Worm (Caenorhabditis elegans) whole organism, L4 larva: Measurements from ENCODE around the gene F54C9.14.

Experiments
- F44E2.7 ChIP-seq: fragments of 200-800 bp; sonication (Bioruptor generic); IDR thresholded peaks from 2 replicates; pipeline ENCODE4 v2.1.2; 2022; ENCODE audit warnings: missing genetic modification characterization, missing compliant biosample characterization
- F49E8.2 ChIP-seq: sonication (generic microtip); optimal IDR thresholded peaks from 2 replicates; lab custom pipeline; 2016; ENCODE audit warnings: missing compliant biosample characterization, mild to moderate bottlenecking, missing genetic modification characterization, borderline replicate concordance
- T26A8.4 ChIP-seq: fragments of 200-800 bp; sonication (Bioruptor generic); IDR thresholded peaks from 2 replicates; pipeline ENCODE4 v1.3.6; 2022; ENCODE audit warnings: missing genetic modification characterization, missing compliant biosample characterization
- Y75B8A.6 ChIP-seq: fragments of 200-800 bp; sonication (Bioruptor generic); IDR thresholded peaks from 2 replicates; pipeline ENCODE4 v1.3.6; 2022; ENCODE audit warnings: missing genetic modification reagents, missing genetic modification characterization, missing compliant biosample characterization
- aha-1 ChIP-seq: fragments of 150-350 bp; peaks from one replicate; lab custom pipeline; 2014; ENCODE audit warnings: missing biosample characterization, missing genetic modification characterization
- ceh-28 ChIP-seq: fragments of 150-350 bp; optimal IDR thresholded peaks from 2 replicates; lab custom pipeline; 2014; ENCODE audit warnings: missing biosample characterization, missing genetic modification reagents, missing genetic modification characterization
- ceh-62 ChIP-seq: sonication (generic microtip); optimal IDR thresholded peaks from 2 replicates; lab custom pipeline; 2017; ENCODE audit warnings: missing biosample characterization, missing genetic modification characterization
- ces-1 ChIP-seq: fragments of 150-350 bp; sonication (generic microtip); optimal IDR thresholded peaks from 4 replicates; lab custom pipeline; 2014; ENCODE audit warnings: missing biosample characterization, missing genetic modification reagents, missing genetic modification characterization
- cey-2 ChIP-seq: sonication (generic microtip); optimal IDR thresholded peaks from 3 replicates; lab custom pipeline; 2017; ENCODE audit warnings: missing genetic modification characterization, mild to moderate bottlenecking, missing compliant biosample characterization, antibody characterized with exemption, borderline replicate concordance; ENCODE audit not compliant: insufficient read depth
- daf-16 ChIP-seq, 3 experiments: sonication (generic microtip); optimal IDR thresholded peaks; 2 replicates each; lab custom pipeline; 2016 to 2017; ENCODE audit warnings: missing genetic modification characterization in 3 of 3, missing genetic modification reagents in 3 of 3, mild to moderate bottlenecking in 2 of 3, missing compliant biosample characterization in 2 of 3, missing biosample characterization in 1 of 3, moderate library complexity in 1 of 3
- daf-19 ChIP-seq: fragments of 200-800 bp; sonication (Bioruptor generic); conservative IDR thresholded peaks from 2 replicates; pipeline ENCODE4 v1.3.6; 2022; ENCODE audit warnings: missing genetic modification characterization, missing compliant biosample characterization
- daf-8 ChIP-seq: fragments of 200-800 bp; sonication (Bioruptor generic); IDR thresholded peaks from 2 replicates; pipeline ENCODE4 v1.3.6; 2022; ENCODE audit warnings: missing genetic modification characterization, missing compliant biosample characterization
- dmd-6 ChIP-seq: fragments of 200-800 bp; sonication (Bioruptor generic); IDR thresholded peaks from 2 replicates; pipeline ENCODE4 v1.3.6; 2022; ENCODE audit warnings: missing genetic modification reagents, missing genetic modification characterization, missing compliant biosample characterization
- duxl-1 ChIP-seq: sonication (generic microtip); optimal IDR thresholded peaks from 2 replicates; lab custom pipeline; 2016; ENCODE audit warnings: mild to moderate bottlenecking, missing genetic modification characterization, moderate library complexity, missing compliant biosample characterization; ENCODE audit not compliant: poor library complexity
- dve-1 ChIP-seq: sonication (generic microtip); optimal IDR thresholded peaks from 2 replicates; lab custom pipeline; 2017; ENCODE audit warnings: antibody characterized with exemption, mild to moderate bottlenecking, missing genetic modification characterization, missing compliant biosample characterization; ENCODE audit not compliant: insufficient read depth
- egl-43 ChIP-seq: fragments of 200-800 bp; sonication (Bioruptor generic); IDR thresholded peaks from 2 replicates; pipeline ENCODE4 v1.3.6; 2022; ENCODE audit warnings: missing genetic modification reagents, missing genetic modification characterization, missing compliant biosample characterization
- fkh-10 ChIP-seq: fragments of 150-350 bp; optimal IDR thresholded peaks from 2 replicates; lab custom pipeline; 2014; ENCODE audit warnings: missing biosample characterization, missing genetic modification reagents, missing genetic modification characterization
- fos-1 ChIP-seq: fragments of 150-350 bp; optimal IDR thresholded peaks from 2 replicates; lab custom pipeline; 2014; ENCODE audit warnings: missing biosample characterization, missing genetic modification characterization
- hlh-30 ChIP-seq: sonication (generic microtip); optimal IDR thresholded peaks from 2 replicates; lab custom pipeline; 2017; ENCODE audit warnings: antibody characterized with exemption, mild to moderate bottlenecking, missing genetic modification characterization, missing compliant biosample characterization; ENCODE audit not compliant: insufficient read depth
- hmg-1.1 ChIP-seq: fragments of 200-800 bp; sonication (Bioruptor generic); IDR thresholded peaks from 2 replicates; pipeline ENCODE4 v1.3.6; 2022; ENCODE audit warnings: missing genetic modification reagents, missing genetic modification characterization, missing compliant biosample characterization
- lim-7 ChIP-seq: fragments of 200-800 bp; sonication (Bioruptor generic); IDR thresholded peaks from 2 replicates; pipeline ENCODE4 v1.3.6; 2022; ENCODE audit warnings: missing genetic modification characterization, missing compliant biosample characterization
- lin-1 ChIP-seq: fragments of 200-800 bp; sonication (Bioruptor generic); IDR thresholded peaks from 2 replicates; pipeline ENCODE4 v1.3.6; 2022; ENCODE audit warnings: missing genetic modification reagents, missing genetic modification characterization, missing compliant biosample characterization
- lin-29 ChIP-seq: fragments of 200-800 bp; sonication (Bioruptor generic); IDR thresholded peaks from 2 replicates; pipeline ENCODE4 v1.3.6; 2022; ENCODE audit warnings: missing genetic modification reagents, missing genetic modification characterization, missing compliant biosample characterization
- madf-5 ChIP-seq, 2 experiments: fragments of 200-800 bp; sonication (Bioruptor generic); IDR thresholded peaks; 2 replicates each; pipeline ENCODE4 v1.3.6; 2022; ENCODE audit warnings: missing compliant biosample characterization in 2 of 2, missing genetic modification characterization in 2 of 2
- madf-9 ChIP-seq: fragments of 200-800 bp; sonication (Bioruptor generic); conservative IDR thresholded peaks from 2 replicates; pipeline ENCODE4 v1.3.6; 2022; ENCODE audit warnings: missing genetic modification reagents, missing genetic modification characterization, missing compliant biosample characterization
- mdl-1 ChIP-seq, 2 experiments: fragments of 150-350 bp in 1 of 2; sonication (generic microtip) in 1 of 2; optimal IDR thresholded peaks; 2 replicates each; lab custom pipeline; 2014 to 2017; ENCODE audit warnings: missing biosample characterization in 2 of 2, missing genetic modification characterization in 2 of 2
- mdt-29 ChIP-seq: fragments of 200-800 bp; sonication (Bioruptor generic); IDR thresholded peaks from 2 replicates; pipeline ENCODE4 v1.3.6; 2022; ENCODE audit warnings: missing genetic modification reagents, missing genetic modification characterization, missing compliant biosample characterization
- mes-2 ChIP-seq: sonication (generic microtip); optimal IDR thresholded peaks from 2 replicates; lab custom pipeline; 2016; ENCODE audit warnings: missing genotype, mild to moderate bottlenecking, missing genetic modification characterization, missing compliant biosample characterization; ENCODE audit not compliant: poor library complexity, severe bottlenecking
- mxl-3 ChIP-seq: fragments of 200-800 bp; sonication (Bioruptor generic); optimal IDR thresholded peaks from 2 replicates; lab custom pipeline; 2018; ENCODE audit warnings: mild to moderate bottlenecking, missing genetic modification characterization, missing compliant biosample characterization
- nhr-102 ChIP-seq: sonication (generic microtip); optimal IDR thresholded peaks from 2 replicates; lab custom pipeline; 2016; ENCODE audit warnings: mild to moderate bottlenecking, missing genetic modification characterization, moderate library complexity, missing compliant biosample characterization
- nhr-11 ChIP-seq: fragments of 150-350 bp; optimal IDR thresholded peaks from 2 replicates; lab custom pipeline; 2014; ENCODE audit warnings: missing biosample characterization, missing genetic modification characterization
- nhr-111 ChIP-seq: fragments of 200-800 bp; sonication (Bioruptor generic); optimal IDR thresholded peaks from 2 replicates; lab custom pipeline; 2018; ENCODE audit warnings: mild to moderate bottlenecking, missing genetic modification characterization, missing compliant biosample characterization
- nhr-237 ChIP-seq: sonication (generic microtip); optimal IDR thresholded peaks from 2 replicates; lab custom pipeline; 2017; ENCODE audit warnings: missing biosample characterization, missing genetic modification characterization
- nhr-25 ChIP-seq: sonication (generic microtip); optimal IDR thresholded peaks from 2 replicates; lab custom pipeline; 2017; ENCODE audit warnings: missing genetic modification characterization, mild to moderate bottlenecking, missing compliant biosample characterization, antibody characterized with exemption, moderate library complexity, borderline replicate concordance; ENCODE audit not compliant: insufficient read depth
- nhr-42 ChIP-seq: fragments of 200-800 bp; sonication (Bioruptor generic); IDR thresholded peaks from 2 replicates; pipeline ENCODE4 v1.3.6; 2022; ENCODE audit warnings: missing genetic modification characterization, missing compliant biosample characterization
- nhr-6 ChIP-seq: fragments of 150-350 bp; optimal IDR thresholded peaks from 2 replicates; lab custom pipeline; 2014; ENCODE audit warnings: missing biosample characterization, missing genetic modification characterization
- pha-4 ChIP-seq, 2 experiments: fragments of 150-350 bp in 1 of 2; fragments of 200-800 bp in 1 of 2; sonication (Bioruptor generic) in 1 of 2; IDR thresholded peaks in 1 of 2; optimal IDR thresholded peaks in 1 of 2; 2 replicates each; pipeline versions ENCODE4 v1.3.6 to Lab custom; 2014 to 2022; ENCODE audit warnings: missing genetic modification characterization in 2 of 2, missing genetic modification reagents in 2 of 2, missing biosample characterization in 1 of 2, missing compliant biosample characterization in 1 of 2
- php-3 ChIP-seq: fragments of 200-800 bp; sonication (Bioruptor generic); IDR thresholded peaks from 2 replicates; pipeline ENCODE4 v1.3.6; 2022; ENCODE audit warnings: missing genetic modification reagents, missing genetic modification characterization, missing compliant biosample characterization
- pqm-1 ChIP-seq: sonication (generic microtip); optimal IDR thresholded peaks from 2 replicates; lab custom pipeline; 2017; ENCODE audit warnings: missing biosample characterization, missing genetic modification characterization
- rbr-2 ChIP-seq: sonication (generic microtip); optimal IDR thresholded peaks from 2 replicates; lab custom pipeline; 2016; ENCODE audit warnings: missing genotype, missing genetic modification characterization, missing compliant biosample characterization
- sdz-12 ChIP-seq: fragments of 200-800 bp; sonication (Bioruptor generic); optimal IDR thresholded peaks from 2 replicates; lab custom pipeline; 2018; ENCODE audit warnings: mild to moderate bottlenecking, missing genetic modification characterization, missing compliant biosample characterization
- skn-1 ChIP-seq: fragments of 150-350 bp; optimal IDR thresholded peaks from 2 replicates; lab custom pipeline; 2014; ENCODE audit warnings: missing biosample characterization, missing genetic modification characterization
- spr-1 ChIP-seq: sonication (generic microtip); optimal IDR thresholded peaks from 2 replicates; lab custom pipeline; 2016; ENCODE audit warnings: mild to moderate bottlenecking, missing genetic modification characterization, missing compliant biosample characterization
- tag-97 ChIP-seq: fragments of 200-800 bp; sonication (Bioruptor generic); IDR thresholded peaks from 2 replicates; pipeline ENCODE4 v1.3.6; 2022; ENCODE audit warnings: missing genetic modification characterization, missing compliant biosample characterization
- unc-39 ChIP-seq: sonication (generic microtip); optimal IDR thresholded peaks from 2 replicates; lab custom pipeline; 2017; ENCODE audit warnings: missing biosample characterization, missing genetic modification characterization
- zag-1 ChIP-seq: fragments of 150-350 bp; optimal IDR thresholded peaks from 2 replicates; lab custom pipeline; 2014; ENCODE audit warnings: missing biosample characterization, missing genetic modification characterization
- zip-2 ChIP-seq: fragments of 150-350 bp; optimal IDR thresholded peaks from 2 replicates; lab custom pipeline; 2014; ENCODE audit warnings: missing biosample characterization, missing genetic modification characterization

Gene F54C9.14

ce11 chrII:8569038-8569977 lies 7.2 kb downstream of the F54C9.14 start, which contains the start of the genes col-38 and rpl-5 (continued):
- TF ChIP-seq pqm-1 (tag; lab: Kevin White, UChicago) = no peak
- TF ChIP-seq ces-1 (GFP tag; lab: Kevin White, UChicago) = no peak
- TF ChIP-seq rbr-2 = peak; percentile 87
- TF ChIP-seq dmd-6 = peak; percentile 60
- peak; percentile 90 for TF ChIP-seq dve-1 (tag; lab: Kevin White, UChicago)
- TF ChIP-seq nhr-6 = peak; percentile 88
- TF ChIP-seq pha-4 (GFP tag; IDR thresholded peaks at IDR 0.05; lab: Robert Waterston, UW) = no peak
- peak; percentile 84 for TF ChIP-seq pha-4 (tag; optimal IDR thresholded peaks at IDR 0.05; lab: Kevin White, UChicago)
- TF ChIP-seq unc-39 = no peak
- TF ChIP-seq lin-29 (GFP tag; lab: Robert Waterston, UW) = no peak
- TF ChIP-seq egl-43 (GFP tag; lab: Robert Waterston, UW) = no peak
- peak in 1 of 2 experiments; percentile 19 for TF ChIP-seq mdl-1 (tag; optimal IDR thresholded peaks at IDR 0.05; lab: Kevin White, UChicago)
- TF ChIP-seq fos-1 (tag; lab: Kevin White, UChicago) = no peak
- TF ChIP-seq daf-16 (GFP tag; optimal IDR thresholded peaks at IDR 0.05; lab: Kevin White, UChicago) = no peak
- peak; percentile 79 for TF ChIP-seq daf-16 (tag; optimal IDR thresholded peaks at IDR 0.05; lab: Kevin White, UChicago)
- peak; percentile 7 for TF ChIP-seq zip-2 (tag; lab: Kevin White, UChicago)
- no peak for TF ChIP-seq ceh-28 (tag; lab: Kevin White, UChicago)
- TF ChIP-seq F49E8.2 (tag; lab: Kevin White, UChicago) = no peak
- peak; percentile 90 for TF ChIP-seq fkh-10 (GFP tag; lab: Kevin White, UChicago)
- TF ChIP-seq hlh-30 = peak; percentile 89
- TF ChIP-seq daf-8 (GFP tag; lab: Robert Waterston, UW) = no peak
- peak; percentile 34 for TF ChIP-seq nhr-25
- no peak for TF ChIP-seq cey-2 (tag; lab: Kevin White, UChicago)
- no peak for TF ChIP-seq lim-7 (GFP tag; lab: Robert Waterston, UW)
- TF ChIP-seq mes-2 = peak; percentile 92
- no peak for TF ChIP-seq nhr-111 (GFP tag; lab: Kevin White, UChicago)
- TF ChIP-seq tag-97 (GFP tag; lab: Robert Waterston, UW) = no peak
- TF ChIP-seq madf-9 (GFP tag; lab: Robert Waterston, UW) = no peak
- no peak for TF ChIP-seq lin-1
- TF ChIP-seq ceh-62 (tag; lab: Kevin White, UChicago) = no peak
- peak; percentile 47 for TF ChIP-seq spr-1
- peak; percentile 79 for TF ChIP-seq hmg-1.1
- no peak for TF ChIP-seq nhr-237 (tag; lab: Kevin White, UChicago)
- TF ChIP-seq Y75B8A.6 (GFP tag; lab: Robert Waterston, UW) = no peak
- TF ChIP-seq sdz-12 (GFP tag; lab: Kevin White, UChicago) = no peak
- TF ChIP-seq daf-19 (GFP tag; lab: Robert Waterston, UW) = 0 out of 2 replicates have a peak, but pooled peaks have one; percentile 51
- no peak for TF ChIP-seq zag-1
- TF ChIP-seq F44E2.7 = no peak
- no peak for TF ChIP-seq skn-1 (tag; lab: Kevin White, UChicago)
- peak; percentile 87 for TF ChIP-seq nhr-11 (tag; lab: Kevin White, UChicago)
- peak; percentile 66 for TF ChIP-seq nhr-102
- TF ChIP-seq php-3 (GFP tag; lab: Robert Waterston, UW) = 0 out of 2 replicates have a peak, but pooled peaks have one; percentile 62
- TF ChIP-seq madf-5 (GFP tag; IDR thresholded peaks at IDR 0.05; lab: Robert Waterston, UW) = no peak
- TF ChIP-seq aha-1 (tag; lab: Kevin White, UChicago) = peak; percentile 97
- TF ChIP-seq T26A8.4 = peak; percentile 69
- peak; percentile 67 for TF ChIP-seq mxl-3 (GFP tag; lab: Kevin White, UChicago)
- TF ChIP-seq nhr-42 = peak; percentile 23; the same call in 1 of the 2 replicates
- peak; percentile 53 for TF ChIP-seq duxl-1 (tag; lab: Kevin White, UChicago)
- no peak for TF ChIP-seq mdt-29 (GFP tag; lab: Robert Waterston, UW)
